Fruit fly (Drosophila melanogaster) whole organism, prepupa: ENCODE measurements around the gene Obp99c.

ENCODE experiments used
- Blimp-1 ChIP-seq: fragments of 200-800 bp; sonication (Bioruptor generic); optimal IDR thresholded peaks from 3 replicates; lab custom pipeline; 2017; ENCODE audit warnings: missing biosample characterization, missing genetic modification characterization, mild to moderate bottlenecking, moderate library complexity, missing genetic modification reagents
- CG11294 ChIP-seq: fragments of 200-800 bp; sonication (Bioruptor generic); IDR thresholded peaks from 2 replicates; pipeline ENCODE4 v1.3.6; 2022; ENCODE audit warnings: missing biosample characterization, missing genetic modification characterization
- CG15336 ChIP-seq: fragments of 200-800 bp; sonication (Bioruptor generic); IDR thresholded peaks from 2 replicates; pipeline ENCODE4 v1.3.6; 2022; ENCODE audit warnings: missing biosample characterization, missing genetic modification characterization
- CG32006 ChIP-seq: fragments of 200-800 bp; sonication (Bioruptor generic); optimal IDR thresholded peaks from 3 replicates; lab custom pipeline; 2017; ENCODE audit warnings: missing biosample characterization, mild to moderate bottlenecking, missing genetic modification characterization
- CG3919 ChIP-seq: fragments of 200-800 bp; sonication (Bioruptor generic); optimal IDR thresholded peaks from 3 replicates; lab custom pipeline; 2016; ENCODE audit warnings: missing biosample characterization, missing genetic modification characterization
- Gug ChIP-seq: fragments of 200-800 bp; sonication (Bioruptor generic); IDR thresholded peaks from 2 replicates; pipeline ENCODE4 v1.3.6; 2022; ENCODE audit warnings: missing biosample characterization, missing genetic modification characterization
- Lpt ChIP-seq: fragments of 200-800 bp; sonication (Bioruptor generic); optimal IDR thresholded peaks from 3 replicates; lab custom pipeline; 2016; ENCODE audit warnings: missing biosample characterization, missing genetic modification characterization
- OdsH ChIP-seq: fragments of 200-800 bp; sonication (Bioruptor generic); optimal IDR thresholded peaks from 3 replicates; lab custom pipeline; 2016; ENCODE audit warnings: missing biosample characterization, missing genetic modification characterization
- Smox ChIP-seq: fragments of 200-800 bp; sonication (Bioruptor generic); optimal IDR thresholded peaks from 3 replicates; lab custom pipeline; 2016; ENCODE audit warnings: missing biosample characterization, missing genetic modification characterization
- fd85E ChIP-seq: fragments of 200-800 bp; sonication (Bioruptor generic); optimal IDR thresholded peaks from 3 replicates; lab custom pipeline; 2016; ENCODE audit warnings: missing biosample characterization, missing genetic modification characterization
- fkh ChIP-seq: fragments of 200-800 bp; sonication (Bioruptor generic); optimal IDR thresholded peaks from 3 replicates; lab custom pipeline; 2017; ENCODE audit warnings: missing biosample characterization, mild to moderate bottlenecking, missing genetic modification characterization, moderate library complexity
- ss ChIP-seq, 2 experiments: fragments of 200-800 bp; sonication (Bioruptor generic); optimal IDR thresholded peaks; 2 replicates in 1 of 2; 3 replicates in 1 of 2; lab custom pipeline; 2017 to 2018; ENCODE audit warnings: mild to moderate bottlenecking in 2 of 2, missing biosample characterization in 2 of 2, missing genetic modification characterization in 2 of 2, moderate library complexity in 1 of 2
- topi ChIP-seq: fragments of 200-800 bp; sonication (Bioruptor generic); optimal IDR thresholded peaks from 3 replicates; lab custom pipeline; 2016; ENCODE audit warnings: missing biosample characterization, missing genetic modification characterization

DNA sequence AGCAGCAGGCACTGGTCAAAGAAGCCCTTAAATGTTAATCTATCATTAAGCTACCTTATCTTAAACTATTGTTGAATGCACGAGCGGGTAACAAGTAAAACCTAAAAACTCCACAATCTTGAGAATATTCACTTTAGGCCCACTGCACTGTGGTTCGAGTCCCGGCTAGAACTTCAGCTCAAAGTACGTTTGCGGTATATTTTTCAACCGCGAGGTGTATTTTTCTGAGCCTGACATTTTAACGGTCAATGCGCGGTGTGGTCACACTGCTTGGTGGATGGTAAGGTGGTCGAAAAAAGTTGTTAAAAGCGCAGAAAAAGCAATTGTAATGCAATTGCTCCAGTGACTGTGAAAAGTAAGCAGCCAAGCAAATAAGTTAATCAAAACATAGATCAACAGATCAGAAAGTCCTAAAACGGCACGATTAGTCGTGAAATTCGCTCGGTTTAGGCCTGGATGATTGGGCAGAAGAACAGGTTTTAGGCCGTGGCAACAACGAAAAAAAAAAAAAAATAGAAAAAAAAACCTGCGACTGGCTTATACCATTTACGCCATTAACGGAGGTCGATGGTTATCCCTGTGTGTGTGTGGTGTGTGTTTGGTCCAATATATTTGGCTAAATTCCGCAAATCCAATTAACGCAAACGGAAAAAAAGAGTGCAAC lies 36.6 kb upstream of the Obp99c start, which contains the start of gene Kul:
- TF ChIP-seq Lpt (GFP tag; lab: Kevin White, UChicago) (peak; percentile 9), topi (GFP tag; lab: Kevin White, UChicago) (no peak), ss (GFP tag; optimal IDR thresholded peaks at IDR 0.05; lab: Kevin White, UChicago) (peak; percentile 62 to 76), fkh (GFP tag; lab: Kevin White, UChicago) (no peak), OdsH (GFP tag; lab: Kevin White, UChicago) (no peak), Blimp-1 (GFP tag; lab: Kevin White, UChicago) (no peak), CG3919 (GFP tag; lab: Kevin White, UChicago) (peak; percentile 30), CG15336 (no peak), CG11294 (GFP tag; lab: Robert Waterston, UW) (no peak), Smox (GFP tag; lab: Kevin White, UChicago) (no peak), Gug (GFP tag; lab: Robert Waterston, UW) (peak; percentile 15; the same call in 1 of the 2 replicates), fd85E (no peak), CG32006 (GFP tag; lab: Kevin White, UChicago) (peak; percentile 51)
